Worm (Caenorhabditis elegans) whole organism, midembryonic: ENCODE measurements around the gene Y24F12A.1.

Experiments used
- T22C8.4 ChIP-seq: fragments of 200-800 bp; sonication (Bioruptor generic); IDR thresholded peaks from 2 replicates; pipeline ENCODE4 v1.3.6; 2022; ENCODE audit warnings: missing genetic modification characterization, missing compliant biosample characterization
- cog-1 ChIP-seq: sonication (generic microtip); optimal IDR thresholded peaks from 2 replicates; lab custom pipeline; 2016; ENCODE audit warnings: missing genetic modification characterization, missing compliant biosample characterization
- flt-1 ChIP-seq: fragments of 200-800 bp; sonication (Bioruptor generic); IDR thresholded peaks from 2 replicates; pipeline ENCODE4 v1.3.6; 2022; ENCODE audit warnings: missing genetic modification characterization, missing compliant biosample characterization
- klf-2 ChIP-seq: fragments of 200-800 bp; sonication (Bioruptor generic); conservative IDR thresholded peaks from 2 replicates; pipeline ENCODE4 v1.3.6; 2022; ENCODE audit warnings: missing genetic modification reagents, missing genetic modification characterization, missing compliant biosample characterization
- med-1 ChIP-seq: sonication (generic microtip); optimal IDR thresholded peaks from 2 replicates; lab custom pipeline; 2017; ENCODE audit warnings: missing genetic modification characterization, mild to moderate bottlenecking, missing compliant biosample characterization, antibody characterized with exemption, missing genetic modification reagents; ENCODE audit not compliant: insufficient read depth
- ref-1 ChIP-seq: fragments of 200-800 bp; sonication (Bioruptor generic); conservative IDR thresholded peaks from 2 replicates; pipeline ENCODE4 v1.3.6; 2022; ENCODE audit warnings: missing genetic modification reagents, missing genetic modification characterization, missing compliant biosample characterization
- tab-1 ChIP-seq: fragments of 200-800 bp; sonication (Bioruptor generic); IDR thresholded peaks from 2 replicates; pipeline ENCODE4 v1.3.6; 2022; ENCODE audit warnings: missing genetic modification characterization, missing compliant biosample characterization
- ztf-23 ChIP-seq: fragments of 200-800 bp; sonication (Bioruptor generic); IDR thresholded peaks from 2 replicates; pipeline ENCODE4 v1.3.6; 2022; ENCODE audit warnings: missing genetic modification reagents, missing genetic modification characterization, missing compliant biosample characterization
- ztf-29 ChIP-seq: fragments of 200-800 bp; sonication (Bioruptor generic); IDR thresholded peaks from 2 replicates; pipeline ENCODE4 v1.3.6; 2022; ENCODE audit warnings: missing genetic modification reagents, missing genetic modification characterization, missing compliant biosample characterization

The Y24F12A.1 gene

ce11 chrIV:11638016-11638415 is 33.0 kb downstream of the Y24F12A.1 start, which contains the start of gene rbm-17:
TSS of gene rbm-17 (plus strand) at chrIV:11638316.
- TF ChIP-seq tab-1 (GFP tag; lab: Robert Waterston, UW): no peak
- TF ChIP-seq ref-1 (GFP tag; lab: Robert Waterston, UW): no peak
- no peak for TF ChIP-seq flt-1 (GFP tag; lab: Robert Waterston, UW)
- no peak for TF ChIP-seq T22C8.4 (GFP tag; lab: Robert Waterston, UW)
- TF ChIP-seq klf-2 (GFP tag; lab: Robert Waterston, UW): no peak
- TF ChIP-seq ztf-29: no peak
- no peak for TF ChIP-seq med-1 (GFP tag; lab: Kevin White, UChicago)
- no peak for TF ChIP-seq ztf-23 (GFP tag; lab: Robert Waterston, UW)
- TF ChIP-seq cog-1 (tag; lab: Kevin White, UChicago): no peak

ce11 chrIV:11640915-11641314 is 35.9 kb downstream of the Y24F12A.1 start, which contains the start of gene ttr-50:
TSS of gene ttr-50 (minus strand) at chrIV:11641015.
- TF ChIP-seq tab-1 (GFP tag; lab: Robert Waterston, UW): no peak
- TF ChIP-seq klf-2 (GFP tag; lab: Robert Waterston, UW): no peak
- no peak for TF ChIP-seq med-1 (GFP tag; lab: Kevin White, UChicago)

DNA sequence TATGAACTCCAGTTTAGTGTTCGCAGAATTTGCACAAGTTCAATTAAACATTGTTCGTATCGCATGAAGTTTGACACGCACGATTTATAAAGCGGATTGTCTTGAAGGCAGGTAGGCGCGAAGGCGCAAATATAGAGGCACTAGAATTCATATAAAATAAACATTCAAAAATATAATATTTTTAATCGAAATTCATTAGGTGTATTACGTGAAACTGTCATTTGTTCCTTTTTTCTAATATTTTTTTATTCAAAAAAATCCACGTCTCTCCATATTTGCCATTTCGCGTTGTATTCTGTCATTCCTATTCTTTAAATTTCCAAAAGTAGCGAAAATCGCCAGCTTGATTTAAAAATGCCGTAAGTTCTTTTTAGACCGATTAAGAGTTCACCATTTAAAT is 36.7 kb downstream of the Y24F12A.1 start, which contains the start of gene ZK809.1:
TSS of gene ZK809.1 (plus strand) at position 301 of the 400 bp plus-strand sequence.
- no peak for TF ChIP-seq T22C8.4 (GFP tag; lab: Robert Waterston, UW)
- TF ChIP-seq med-1 (GFP tag; lab: Kevin White, UChicago): no peak
- TF ChIP-seq flt-1 (GFP tag; lab: Robert Waterston, UW): no peak
- no peak for TF ChIP-seq cog-1 (tag; lab: Kevin White, UChicago)
- TF ChIP-seq ref-1 (GFP tag; lab: Robert Waterston, UW): no peak
- no peak for TF ChIP-seq tab-1 (GFP tag; lab: Robert Waterston, UW)
- TF ChIP-seq klf-2 (GFP tag; lab: Robert Waterston, UW): no peak
- TF ChIP-seq ztf-23 (GFP tag; lab: Robert Waterston, UW): no peak
- no peak for TF ChIP-seq ztf-29

ce11 chrIV:11643829-11644228 is 38.8 kb downstream of the Y24F12A.1 start, which contains the start of gene prx-2:
TSS of gene prx-2 (plus strand) at chrIV:11644129.
- TF ChIP-seq T22C8.4 (GFP tag; lab: Robert Waterston, UW): no peak
- no peak for TF ChIP-seq ztf-29
- no peak for TF ChIP-seq ref-1 (GFP tag; lab: Robert Waterston, UW)
- TF ChIP-seq flt-1 (GFP tag; lab: Robert Waterston, UW): no peak
- no peak for TF ChIP-seq tab-1 (GFP tag; lab: Robert Waterston, UW)
- no peak for TF ChIP-seq cog-1 (tag; lab: Kevin White, UChicago)
- no peak for TF ChIP-seq med-1 (GFP tag; lab: Kevin White, UChicago)
- TF ChIP-seq ztf-23 (GFP tag; lab: Robert Waterston, UW): no peak
- no peak for TF ChIP-seq klf-2 (GFP tag; lab: Robert Waterston, UW)

ce11 chrIV:11644705-11645104 is 39.7 kb downstream of the Y24F12A.1 start:
- TF ChIP-seq flt-1 (GFP tag; lab: Robert Waterston, UW) (no peak), klf-2 (GFP tag; lab: Robert Waterston, UW) (no peak), tab-1 (GFP tag; lab: Robert Waterston, UW) (no peak), med-1 (GFP tag; lab: Kevin White, UChicago) (no peak)

ce11 chrIV:11645354-11645753 is 40.3 kb downstream of the Y24F12A.1 start:
- no peak for TF ChIP-seq flt-1 (GFP tag; lab: Robert Waterston, UW)
- TF ChIP-seq klf-2 (GFP tag; lab: Robert Waterston, UW): no peak
- TF ChIP-seq ztf-23 (GFP tag; lab: Robert Waterston, UW): no peak
- TF ChIP-seq med-1 (GFP tag; lab: Kevin White, UChicago): no peak
- no peak for TF ChIP-seq ztf-29
- no peak for TF ChIP-seq tab-1 (GFP tag; lab: Robert Waterston, UW)
- TF ChIP-seq ref-1 (GFP tag; lab: Robert Waterston, UW): no peak
- no peak for TF ChIP-seq cog-1 (tag; lab: Kevin White, UChicago)
- no peak for TF ChIP-seq T22C8.4 (GFP tag; lab: Robert Waterston, UW)

- TF ChIP-seq tab-1 (GFP tag; lab: Robert Waterston, UW): no peak
- no peak for TF ChIP-seq cog-1 (tag; lab: Kevin White, UChicago)
- no peak for TF ChIP-seq ztf-23 (GFP tag; lab: Robert Waterston, UW)
- no peak for TF ChIP-seq med-1 (GFP tag; lab: Kevin White, UChicago)
- no peak for TF ChIP-seq T22C8.4 (GFP tag; lab: Robert Waterston, UW)
- TF ChIP-seq ref-1 (GFP tag; lab: Robert Waterston, UW): no peak
- no peak for TF ChIP-seq klf-2 (GFP tag; lab: Robert Waterston, UW)
- no peak for TF ChIP-seq flt-1 (GFP tag; lab: Robert Waterston, UW)
- no peak for TF ChIP-seq ztf-29
Measured at ce11 chrIV:11646908-11647307, 41.9 kb downstream of the Y24F12A.1 start.

DNA sequence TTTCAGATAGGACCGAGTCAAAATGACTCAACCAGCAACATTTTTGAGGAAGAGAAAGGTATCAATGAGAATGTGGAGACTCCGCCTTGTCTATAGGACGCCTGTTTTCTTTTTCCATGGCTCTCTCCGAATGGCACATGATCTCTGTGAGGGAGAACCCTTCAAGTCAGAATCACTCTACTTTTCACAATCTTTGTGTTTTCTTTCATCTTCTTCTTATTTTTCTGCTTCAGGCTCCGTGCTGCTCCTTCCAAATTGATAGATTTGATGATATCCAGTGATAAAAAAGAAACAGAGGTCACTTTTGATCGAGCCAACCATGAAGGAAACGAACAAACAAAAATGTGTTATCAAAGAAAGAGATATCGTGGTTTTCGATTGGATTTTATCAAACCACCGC is 44.0 kb downstream of the Y24F12A.1 start, which contains the start of gene ZK809.8:
TSS of gene ZK809.8 (minus strand) at position 34 of the 400 bp plus-strand sequence.
- TF ChIP-seq klf-2 (GFP tag; lab: Robert Waterston, UW): no peak
- TF ChIP-seq T22C8.4 (GFP tag; lab: Robert Waterston, UW): no peak
- no peak for TF ChIP-seq cog-1 (tag; lab: Kevin White, UChicago)
- no peak for TF ChIP-seq ztf-23 (GFP tag; lab: Robert Waterston, UW)
- no peak for TF ChIP-seq med-1 (GFP tag; lab: Kevin White, UChicago)
- TF ChIP-seq ztf-29: no peak
- no peak for TF ChIP-seq flt-1 (GFP tag; lab: Robert Waterston, UW)
- no peak for TF ChIP-seq tab-1 (GFP tag; lab: Robert Waterston, UW)
- TF ChIP-seq ref-1 (GFP tag; lab: Robert Waterston, UW): no peak

ce11 chrIV:11650344-11650743 is 45.3 kb downstream of the Y24F12A.1 start:
- no peak for TF ChIP-seq T22C8.4 (GFP tag; lab: Robert Waterston, UW)
- TF ChIP-seq klf-2 (GFP tag; lab: Robert Waterston, UW): no peak
